Fruit fly (Drosophila melanogaster) whole organism, wandering third instar larva: ENCODE measurements around the gene MED20.

Experiments
- Dfd ChIP-seq: fragments of >200 bp; optimal IDR thresholded peaks from 2 replicates; lab custom pipeline; 2017; ENCODE audit warnings: missing biosample characterization, missing genetic modification characterization
- GATAd ChIP-seq: sonication (Bioruptor generic); optimal IDR thresholded peaks from 2 replicates; lab custom pipeline; 2016; ENCODE audit warnings: missing biosample characterization, missing genetic modification characterization
- Hnf4 ChIP-seq: fragments of 200-800 bp; sonication (Bioruptor generic); optimal IDR thresholded peaks from 2 replicates; lab custom pipeline; 2016; ENCODE audit warnings: missing biosample characterization, mild to moderate bottlenecking, missing genetic modification characterization
- Hr78 ChIP-seq: fragments of >200 bp; optimal IDR thresholded peaks from 2 replicates; lab custom pipeline; 2017; ENCODE audit warnings: missing biosample characterization, missing genetic modification characterization
- Hr83 ChIP-seq: fragments of 200-300 bp; sonication (Bioruptor generic); optimal IDR thresholded peaks from 2 replicates; lab custom pipeline; 2016; ENCODE audit warnings: missing biosample characterization, mild to moderate bottlenecking, missing genetic modification characterization, moderate library complexity; ENCODE audit not compliant: poor library complexity, severe bottlenecking
- N ChIP-seq: fragments of >200 bp; optimal IDR thresholded peaks from 2 replicates; lab custom pipeline; 2018; ENCODE audit warnings: missing biosample characterization, missing external identifiers, missing genetic modification characterization
- dmrt93B ChIP-seq: fragments of 200-800 bp; sonication (Bioruptor generic); optimal IDR thresholded peaks from 2 replicates; lab custom pipeline; 2018; ENCODE audit warnings: missing biosample characterization, mild to moderate bottlenecking, missing genetic modification characterization
- fru ChIP-seq: fragments of 200-800 bp; sonication (Bioruptor generic); optimal IDR thresholded peaks from 3 replicates; lab custom pipeline; 2016; ENCODE audit warnings: missing biosample characterization, mild to moderate bottlenecking, missing genetic modification characterization
- h ChIP-seq: fragments of 200-800 bp; sonication (Bioruptor generic); optimal IDR thresholded peaks from 3 replicates; lab custom pipeline; 2016; ENCODE audit warnings: missing biosample characterization, mild to moderate bottlenecking, missing genetic modification characterization
- pan ChIP-seq: fragments of >200 bp; optimal IDR thresholded peaks from 2 replicates; lab custom pipeline; 2017
- sv ChIP-seq: fragments of 200-800 bp; sonication (Bioruptor generic); optimal IDR thresholded peaks from 3 replicates; lab custom pipeline; 2016; ENCODE audit warnings: missing biosample characterization, missing genetic modification characterization

DNA sequence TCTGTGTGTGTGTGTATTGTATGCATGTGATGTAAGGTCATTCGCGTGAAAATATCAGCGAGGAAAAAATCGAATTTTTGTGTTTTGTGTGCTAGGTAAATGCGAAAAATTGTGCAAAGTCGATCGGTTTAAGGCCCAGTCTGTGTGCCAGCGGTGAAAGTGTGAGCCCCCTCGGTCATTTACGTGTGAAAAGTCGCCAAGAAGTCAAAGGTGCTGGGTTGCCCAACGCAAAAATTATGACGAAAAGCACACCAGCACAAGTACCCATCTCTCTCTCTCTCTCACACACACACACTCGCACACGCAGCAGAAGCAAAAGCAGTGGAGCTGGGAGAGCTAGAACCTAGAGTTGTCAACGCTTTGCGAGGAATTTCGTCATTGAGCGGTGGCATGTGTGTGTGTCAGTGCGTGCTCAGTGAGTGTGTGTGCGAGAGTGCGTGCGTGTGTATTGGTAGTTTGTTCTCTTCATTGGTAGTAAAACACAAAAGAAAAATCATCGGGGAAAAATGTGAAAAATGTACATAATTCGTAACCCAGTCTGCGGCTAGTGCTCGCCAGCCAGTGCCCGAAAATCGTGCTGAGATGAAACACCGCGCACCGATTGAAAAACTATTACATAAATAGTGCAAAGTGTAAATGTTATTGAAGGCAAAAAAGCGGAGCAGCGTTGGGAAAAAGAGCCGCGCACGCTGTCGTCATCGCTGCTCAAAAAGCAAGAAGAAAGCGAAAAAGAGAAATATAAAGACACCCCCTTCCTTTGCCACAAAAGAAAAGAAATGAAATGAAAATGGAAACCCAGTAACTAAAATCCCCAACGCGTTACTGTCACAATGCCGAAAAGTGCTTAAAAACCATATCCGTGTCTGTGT is 11.0 kb upstream of the MED20 start:
- TF ChIP-seq fru (GFP tag; lab: Kevin White, UChicago) (peak; percentile 18), Hr78 (peak; percentile 38), GATAd (no peak), h (peak; percentile 6), sv (GFP tag; lab: Kevin White, UChicago) (no peak), N (GFP tag; lab: Kevin White, UChicago) (peak; percentile 96), Hnf4 (GFP tag; lab: Kevin White, UChicago) (no peak), dmrt93B (no peak), Hr83 (GFP tag; lab: Kevin White, UChicago) (peak; percentile 61), pan (lab: Kevin White, UChicago) (no peak), Dfd (no peak)
